Fruit fly (Drosophila melanogaster) Kc167 (cell line): ENCODE measurements around the gene THG.

Experiments
- Myc ChIP-seq: fragments of >200 bp; optimal IDR thresholded peaks from 2 replicates; lab custom pipeline; 2017; ENCODE audit warnings: missing external identifiers
- Sin3A ChIP-seq: fragments of >200 bp; optimal IDR thresholded peaks from 2 replicates; lab custom pipeline; 2018; ENCODE audit warnings: missing external identifiers
- h ChIP-seq: fragments of >200 bp; optimal IDR thresholded peaks from 3 replicates; lab custom pipeline; 2018; ENCODE audit warnings: missing external identifiers
- insv ChIP-seq: fragments of >200 bp; optimal IDR thresholded peaks from 3 replicates; lab custom pipeline; 2018; ENCODE audit warnings: missing external identifiers
- psq ChIP-seq: fragments of >200 bp; optimal IDR thresholded peaks from 2 replicates; lab custom pipeline; 2017; ENCODE audit warnings: missing external identifiers
- ttk ChIP-seq: sonication (Bioruptor generic); optimal IDR thresholded peaks from 2 replicates; lab custom pipeline; 2017; ENCODE audit warnings: missing external identifiers

Gene THG

DNA sequence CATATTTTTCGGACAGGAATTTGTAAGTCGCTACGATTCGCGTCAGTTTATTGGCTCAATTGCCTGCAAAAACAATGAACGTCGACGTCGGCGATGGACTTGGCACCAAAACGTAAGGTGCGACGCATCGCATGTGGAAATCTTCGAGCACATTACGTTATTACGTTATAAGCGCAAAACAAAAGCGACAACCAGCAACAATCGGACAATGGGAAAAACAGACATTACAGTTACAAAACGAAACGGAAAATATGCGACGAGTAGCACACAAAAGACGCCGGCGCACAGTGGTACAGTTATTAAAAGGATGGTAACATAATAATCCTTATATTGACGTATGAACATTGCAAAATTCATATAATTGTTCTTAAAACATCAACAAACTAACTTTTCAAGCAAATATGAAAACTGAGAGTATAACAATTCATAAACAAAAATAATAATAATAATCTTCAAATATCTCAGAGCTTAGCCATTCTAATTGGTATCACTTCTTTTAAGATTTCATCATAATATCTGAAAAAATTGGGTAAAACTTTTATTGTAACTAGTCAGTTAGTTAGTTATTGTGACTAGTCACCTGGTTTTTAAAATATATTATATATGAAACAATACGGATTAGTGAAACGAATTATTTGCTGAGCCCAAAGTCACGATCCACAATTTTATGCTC, 14.6 kb downstream of the THG start:
- TF ChIP-seq Sin3A (lab: Kevin White, UChicago) (no peak), psq (lab: Kevin White, UChicago) (no peak), Myc (lab: Kevin White, UChicago) (no peak), ttk (lab: Kevin White, UChicago) (no peak), insv (lab: Kevin White, UChicago) (no peak), h (no peak)

DNA sequence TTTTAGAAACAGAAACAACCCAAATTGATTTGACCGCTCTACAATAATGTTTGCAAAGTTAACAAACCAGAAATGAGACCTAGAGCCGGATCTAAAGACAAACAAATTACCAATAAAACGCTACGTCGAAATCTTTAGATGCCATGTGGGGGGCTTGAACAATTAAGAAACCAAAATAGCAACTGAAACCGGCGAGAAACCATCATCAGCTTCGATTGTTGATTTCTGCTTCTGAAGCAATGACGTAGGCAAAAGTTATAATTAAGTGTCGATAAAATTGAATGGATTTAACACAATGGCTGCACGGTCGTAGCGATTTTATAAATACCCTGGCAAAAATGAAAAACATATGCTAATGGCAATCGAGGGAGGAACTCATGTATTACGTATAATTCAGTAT, 16.6 kb downstream of the THG start:
- TF ChIP-seq Sin3A (lab: Kevin White, UChicago), result no peak
- no peak for TF ChIP-seq h
- TF ChIP-seq Myc (lab: Kevin White, UChicago), result no peak
- TF ChIP-seq ttk (lab: Kevin White, UChicago), result no peak
- TF ChIP-seq psq (lab: Kevin White, UChicago), result no peak
- TF ChIP-seq insv (lab: Kevin White, UChicago), result no peak

DNA sequence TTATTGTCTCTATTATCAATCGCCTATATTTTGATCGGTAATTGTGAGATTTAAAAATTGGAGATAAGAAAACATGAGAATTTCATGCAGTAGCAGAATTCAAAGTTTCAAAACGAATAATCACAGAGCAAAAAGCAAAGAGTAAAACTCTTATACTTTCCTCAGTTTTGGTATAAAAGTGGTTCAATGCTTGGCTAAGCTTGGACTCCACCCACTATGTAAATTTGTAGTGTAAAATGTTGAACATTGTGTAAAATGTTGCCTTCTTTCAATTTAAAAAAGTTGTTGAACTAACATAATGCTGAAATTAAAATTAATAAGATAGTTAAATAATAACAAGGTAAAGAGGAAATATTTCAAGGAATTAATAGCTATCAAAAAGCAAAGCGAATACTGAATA, 36.7 kb downstream of the THG start:
- TF ChIP-seq h (no peak), Sin3A (lab: Kevin White, UChicago) (no peak), ttk (lab: Kevin White, UChicago) (no peak), insv (lab: Kevin White, UChicago) (no peak), Myc (lab: Kevin White, UChicago) (no peak), psq (lab: Kevin White, UChicago) (no peak)

DNA sequence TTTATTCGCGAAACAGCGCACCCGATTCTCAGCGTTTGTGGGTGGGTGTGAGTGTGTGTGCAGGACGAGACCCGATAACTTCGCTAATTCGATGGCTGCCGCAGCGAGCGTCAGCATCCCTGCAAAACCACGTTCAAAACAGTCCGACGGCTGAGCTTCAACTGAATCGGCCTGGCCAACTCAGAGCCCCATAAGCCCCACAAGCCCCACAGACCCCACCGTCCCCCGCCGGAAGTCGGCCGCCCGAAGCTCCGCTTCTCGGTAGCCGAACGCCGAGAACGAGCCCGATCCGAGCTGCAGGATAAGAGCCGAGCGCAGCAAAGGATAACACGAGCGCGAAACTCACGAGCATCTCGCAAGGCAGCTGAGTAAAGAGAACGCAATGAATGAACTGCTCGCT, 37.4 kb downstream of the THG start, which contains the start of gene side-II:
Gene side-II (minus strand): TSS at position 168 of the 400 bp plus-strand sequence.
- TF ChIP-seq ttk (lab: Kevin White, UChicago) (no peak), h (no peak), psq (lab: Kevin White, UChicago) (no peak), insv (lab: Kevin White, UChicago) (no peak), Myc (lab: Kevin White, UChicago) (no peak), Sin3A (lab: Kevin White, UChicago) (no peak)
